Worm (Caenorhabditis elegans) whole organism, L3 larva: ENCODE measurements around the gene blos-1.

Experiments used
- jun-1 ChIP-seq: fragments of 150-350 bp; optimal IDR thresholded peaks from 2 replicates; lab custom pipeline; 2014; ENCODE audit warnings: missing biosample characterization, missing genetic modification reagents, missing genetic modification characterization
- nhr-11 ChIP-seq: fragments of 150-350 bp; optimal IDR thresholded peaks from 2 replicates; lab custom pipeline; 2014; ENCODE audit warnings: missing biosample characterization, missing genetic modification characterization
- zag-1 ChIP-seq: fragments of 150-350 bp; optimal IDR thresholded peaks from 2 replicates; lab custom pipeline; 2014; ENCODE audit warnings: missing biosample characterization, missing genetic modification characterization

ce11 chrIII:10188912-10189311 lies 22.8 kb downstream of the blos-1 start, which contains the start of gene epac-1:
- TF ChIP-seq jun-1 (tag; lab: Kevin White, UChicago) (no peak), zag-1 (tag; lab: Kevin White, UChicago) (no peak), nhr-11 (tag; lab: Kevin White, UChicago) (no peak)
